Fruit fly (Drosophila melanogaster): ENCODE measurements around the gene MED11.
A peak's percentile ranks its signal among the peaks of the same experiment; 100 is the strongest.

Gene MED11

DNA sequence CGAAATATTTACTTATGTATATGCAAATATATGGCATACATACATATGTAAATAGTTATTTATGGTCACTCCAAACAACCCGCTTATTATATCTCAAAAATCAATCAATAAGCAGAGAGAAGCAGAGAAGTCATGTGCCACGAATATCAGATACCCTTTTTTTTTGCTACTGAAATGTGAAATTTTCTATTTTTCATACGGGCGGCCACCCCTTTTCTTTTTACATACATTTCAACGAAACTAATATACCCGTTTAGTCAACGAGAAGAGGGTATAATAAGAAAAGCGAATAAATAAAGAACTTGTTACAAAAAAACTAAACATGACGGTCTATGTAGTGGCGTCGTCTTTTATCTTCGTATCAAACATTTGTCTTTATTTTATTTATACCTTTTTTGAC is 38.9 kb downstream of the MED11 start (continued):
- TF ChIP-seq CG3838 (GFP tag; optimal IDR thresholded peaks at IDR 0.05) (no peak), p53 (GFP tag; optimal IDR thresholded peaks at IDR 0.05) (no peak), CG17328 (GFP tag; IDR thresholded peaks at IDR 0.05) (peak; percentile 67), CG3847 (GFP tag; IDR thresholded peaks at IDR 0.05) (peak; percentile 43; the same call in 1 of the 2 replicates), CG17829 (tag; optimal IDR thresholded peaks at IDR 0.05) (peak; percentile 5), ems (GFP tag; optimal IDR thresholded peaks at IDR 0.05) (peak; percentile 43), yki (optimal IDR thresholded peaks at IDR 0.05) (no peak), mirr (GFP tag; optimal IDR thresholded peaks at IDR 0.05) (no peak), Ada2b (GFP tag; IDR thresholded peaks at IDR 0.05) (peak; percentile 72), btn (GFP tag; optimal IDR thresholded peaks at IDR 0.05) (no peak), Awh (GFP tag; IDR thresholded peaks at IDR 0.05) (peak; percentile 65), Elba2 (GFP tag; optimal IDR thresholded peaks at IDR 0.05) (no peak), CG13624 (GFP tag; optimal IDR thresholded peaks at IDR 0.05) (peak; percentile 52), H15 (GFP tag; IDR thresholded peaks at IDR 0.05) (peak; percentile 69), shn (GFP tag; optimal IDR thresholded peaks at IDR 0.05) (peak; percentile 51), CG10209 (GFP tag; optimal IDR thresholded peaks at IDR 0.05) (peak; percentile 57), CG1529 (GFP tag; optimal IDR thresholded peaks at IDR 0.05) (no peak), gfzf (GFP tag; optimal IDR thresholded peaks at IDR 0.05) (no peak), CG9727 (GFP tag; optimal IDR thresholded peaks at IDR 0.05) (no peak), wek (GFP tag; optimal IDR thresholded peaks at IDR 0.05) (no peak), CG17385 (GFP tag; optimal IDR thresholded peaks at IDR 0.05) (peak; percentile 49), CG18262 (tag; optimal IDR thresholded peaks at IDR 0.05) (peak; percentile 34), nau (GFP tag; optimal IDR thresholded peaks at IDR 0.05) (peak; percentile 16), CG6689 (GFP tag; IDR thresholded peaks at IDR 0.05) (peak; percentile 66; the same call in 1 of the 2 replicates), hbn (GFP tag; IDR thresholded peaks at IDR 0.05; ENCODE audit: partially characterized antibody) (no peak), pho (GFP tag; optimal IDR thresholded peaks at IDR 0.05) (peak; percentile 12), CG10654 (GFP tag; optimal IDR thresholded peaks at IDR 0.05) (no peak), PHDP (tag; optimal IDR thresholded peaks at IDR 0.05) (peak; percentile 52), psq (GFP tag; optimal IDR thresholded peaks at IDR 0.05) (peak; percentile 12), CG33213 (GFP tag; optimal IDR thresholded peaks at IDR 0.05) (peak; percentile 19), aop (GFP tag; IDR thresholded peaks at IDR 0.05) (no peak), CG14014 (GFP tag; IDR thresholded peaks at IDR 0.05) (peak; percentile 73), CG9817 (tag; optimal IDR thresholded peaks at IDR 0.05) (peak; percentile 28), inv (GFP tag; IDR thresholded peaks at IDR 0.05; ENCODE audit: partially characterized antibody) (no peak), Six4 (GFP tag; optimal IDR thresholded peaks at IDR 0.05) (no peak), Dek (tag; optimal IDR thresholded peaks at IDR 0.05) (peak; percentile 51), CG12219 (GFP tag; optimal IDR thresholded peaks at IDR 0.05) (peak; percentile 49), sim (GFP tag; IDR thresholded peaks at IDR 0.05) (no peak), CG30403 (GFP tag; optimal IDR thresholded peaks at IDR 0.05) (peak; percentile 55), CG11247 (GFP tag; IDR thresholded peaks at IDR 0.05) (peak; percentile 40; the same call in 1 of the 2 replicates), Hand (GFP tag; optimal IDR thresholded peaks at IDR 0.05) (no peak), HmgZ (tag; optimal IDR thresholded peaks at IDR 0.05) (peak; percentile 16), CG17361 (GFP tag; IDR thresholded peaks at IDR 0.05) (peak; percentile 47; the same call in 2 of the 3 replicates), CG4404 (GFP tag; IDR thresholded peaks at IDR 0.05) (no peak), CG1603 (tag; optimal IDR thresholded peaks at IDR 0.05) (peak; percentile 54), Hr39 (optimal IDR thresholded peaks at IDR 0.05) (no peak), Sox100B (GFP tag; optimal IDR thresholded peaks at IDR 0.05) (peak; percentile 37), ttk (GFP tag; IDR thresholded peaks at IDR 0.05) (peak; percentile 65), Oli (tag; optimal IDR thresholded peaks at IDR 0.05) (peak; percentile 76), scrt (GFP tag; optimal IDR thresholded peaks at IDR 0.05) (no peak), CG5953 (GFP tag; IDR thresholded peaks at IDR 0.05) (peak; percentile 70), CG3726 (GFP tag; IDR thresholded peaks at IDR 0.05) (0 out of 3 replicates have a peak, but pooled peaks have one; percentile 45)
